Worm (Caenorhabditis elegans) whole organism, mixed stage, embryonic: ENCODE data around the gene inx-1.
A peak's percentile ranks its signal among the peaks of the same experiment; 100 is the strongest.

Experiments
- M03D4.4 ChIP-seq: sonication (generic microtip); optimal IDR thresholded peaks from 2 replicates; lab custom pipeline; 2017; ENCODE audit warnings: mild to moderate bottlenecking, missing genetic modification characterization, missing compliant biosample characterization
- bed-3 ChIP-seq: fragments of 200-800 bp; sonication (Bioruptor generic); optimal IDR thresholded peaks from 3 replicates; lab custom pipeline; 2018; ENCODE audit warnings: mild to moderate bottlenecking, missing genetic modification characterization, moderate library complexity, missing compliant biosample characterization
- blmp-1 ChIP-seq: fragments of 150-350 bp; optimal IDR thresholded peaks from 2 replicates; lab custom pipeline; 2014; ENCODE audit warnings: missing biosample characterization, missing genetic modification characterization
- ceh-43 ChIP-seq: fragments of 200-800 bp; sonication (Bioruptor generic); optimal IDR thresholded peaks from 2 replicates; lab custom pipeline; 2018; ENCODE audit warnings: mild to moderate bottlenecking, missing genetic modification characterization, moderate library complexity, missing compliant biosample characterization
- ceh-83 ChIP-seq: fragments of 200-800 bp; sonication (Bioruptor generic); optimal IDR thresholded peaks from 2 replicates; lab custom pipeline; 2018; ENCODE audit warnings: mild to moderate bottlenecking, missing genetic modification characterization, missing compliant biosample characterization
- ces-1 ChIP-seq: fragments of 150-350 bp; optimal IDR thresholded peaks from 2 replicates; lab custom pipeline; 2014; ENCODE audit warnings: missing biosample characterization, missing genetic modification reagents, missing genetic modification characterization
- cnd-1 ChIP-seq: fragments of 200-800 bp; sonication (Bioruptor generic); optimal IDR thresholded peaks from 2 replicates; lab custom pipeline; 2018; ENCODE audit warnings: mild to moderate bottlenecking, missing genetic modification characterization, missing compliant biosample characterization
- drap-1 ChIP-seq: fragments of 200-800 bp; sonication (Bioruptor generic); optimal IDR thresholded peaks from 3 replicates; lab custom pipeline; 2018; ENCODE audit warnings: mild to moderate bottlenecking, missing genetic modification characterization, missing compliant biosample characterization
- elt-1 ChIP-seq: sonication (generic microtip); optimal IDR thresholded peaks from 2 replicates; lab custom pipeline; 2017; ENCODE audit warnings: missing genetic modification characterization, mild to moderate bottlenecking, missing compliant biosample characterization, antibody characterized with exemption, moderate library complexity, borderline replicate concordance; ENCODE audit not compliant: insufficient read depth
- flh-1 ChIP-seq: fragments of 200-800 bp; sonication (Bioruptor generic); optimal IDR thresholded peaks from 2 replicates; lab custom pipeline; 2018; ENCODE audit warnings: mild to moderate bottlenecking, missing genetic modification characterization, moderate library complexity, missing compliant biosample characterization
- ham-2 ChIP-seq: fragments of 200-800 bp; sonication (Bioruptor generic); optimal IDR thresholded peaks from 2 replicates; lab custom pipeline; 2018; ENCODE audit warnings: mild to moderate bottlenecking, missing genetic modification characterization, missing compliant biosample characterization
- hlh-1 ChIP-seq: fragments of 150-350 bp; optimal IDR thresholded peaks from 2 replicates; lab custom pipeline; 2014; ENCODE audit warnings: missing biosample characterization, missing genetic modification reagents, missing genetic modification characterization
- lin-13 ChIP-seq: fragments of 150-350 bp; optimal IDR thresholded peaks from 2 replicates; lab custom pipeline; 2014; ENCODE audit warnings: missing biosample characterization, missing genetic modification characterization
- lin-32 ChIP-seq: fragments of 200-800 bp; sonication (Bioruptor generic); optimal IDR thresholded peaks from 2 replicates; lab custom pipeline; 2018; ENCODE audit warnings: mild to moderate bottlenecking, missing genetic modification characterization, missing compliant biosample characterization
- mab-5 ChIP-seq: fragments of 150-350 bp; optimal IDR thresholded peaks from 2 replicates; lab custom pipeline; 2014; ENCODE audit warnings: missing biosample characterization, missing genetic modification characterization
- mep-1 ChIP-seq: fragments of 150-350 bp; optimal IDR thresholded peaks from 2 replicates; lab custom pipeline; 2017; ENCODE audit warnings: missing biosample characterization, missing genetic modification reagents, missing genetic modification characterization, inconsistent platforms
- mls-2 ChIP-seq: sonication (generic microtip); optimal IDR thresholded peaks from 2 replicates; lab custom pipeline; 2016; ENCODE audit warnings: mild to moderate bottlenecking, missing genetic modification characterization, moderate library complexity, missing compliant biosample characterization
- nhr-2 ChIP-seq: fragments of 150-350 bp; optimal IDR thresholded peaks from 2 replicates; lab custom pipeline; 2014; ENCODE audit warnings: missing biosample characterization, missing genetic modification characterization
- nhr-28 ChIP-seq: fragments of 150-350 bp; optimal IDR thresholded peaks from 2 replicates; lab custom pipeline; 2014; ENCODE audit warnings: missing biosample characterization, missing genetic modification characterization
- nhr-76 ChIP-seq: sonication (generic microtip); optimal IDR thresholded peaks from 2 replicates; lab custom pipeline; 2017; ENCODE audit warnings: missing biosample characterization, missing genetic modification characterization
- pha-4 ChIP-seq: fragments of 150-350 bp; optimal IDR thresholded peaks from 2 replicates; lab custom pipeline; 2018; ENCODE audit warnings: missing biosample characterization, missing genetic modification reagents, missing genetic modification characterization
- sem-2 ChIP-seq: fragments of 200-800 bp; sonication (Bioruptor generic); optimal IDR thresholded peaks from 2 replicates; lab custom pipeline; 2018; ENCODE audit warnings: mild to moderate bottlenecking, missing genetic modification characterization, missing compliant biosample characterization
- sptf-1 ChIP-seq: sonication (generic microtip); optimal IDR thresholded peaks from 2 replicates; lab custom pipeline; 2017; ENCODE audit warnings: mild to moderate bottlenecking, missing genetic modification characterization, moderate library complexity, missing compliant biosample characterization
- tbx-8 ChIP-seq: fragments of 200-800 bp; sonication (Bioruptor generic); optimal IDR thresholded peaks from 2 replicates; lab custom pipeline; 2018; ENCODE audit warnings: mild to moderate bottlenecking, missing genetic modification characterization, moderate library complexity, missing compliant biosample characterization
- unc-120 ChIP-seq: sonication (generic microtip); optimal IDR thresholded peaks from 2 replicates; lab custom pipeline; 2017; ENCODE audit warnings: missing genetic modification characterization, missing compliant biosample characterization; ENCODE audit not compliant: poor library complexity, severe bottlenecking
- unc-39 ChIP-seq: fragments of 150-350 bp; optimal IDR thresholded peaks from 2 replicates; lab custom pipeline; 2014; ENCODE audit warnings: missing biosample characterization, missing genetic modification characterization
- unc-62 ChIP-seq: fragments of 150-350 bp; optimal IDR thresholded peaks from 2 replicates; lab custom pipeline; 2014; ENCODE audit warnings: missing biosample characterization, missing genetic modification reagents, missing genetic modification characterization
- zip-8 ChIP-seq: fragments of 150-350 bp; optimal IDR thresholded peaks from 2 replicates; lab custom pipeline; 2014; ENCODE audit warnings: missing biosample characterization, missing genetic modification characterization
- ztf-11 ChIP-seq: fragments of 150-350 bp; optimal IDR thresholded peaks from 2 replicates; lab custom pipeline; 2014; ENCODE audit warnings: missing biosample characterization, missing genetic modification characterization

inx-1 gene

ce11 chrX:6904064-6904771 lies 52.0 kb downstream of the inx-1 start, which contains the start of gene sid-5:
Gene sid-5, plus strand, starts transcription at chrX:6904721.
- no peak for TF ChIP-seq mep-1 (tag; lab: Kevin White, UChicago)
- TF ChIP-seq hlh-1 (tag; lab: Kevin White, UChicago): peak; percentile 56
- TF ChIP-seq nhr-28 (tag; lab: Kevin White, UChicago): no peak
- TF ChIP-seq drap-1: no peak
- no peak for TF ChIP-seq nhr-76 (tag; lab: Kevin White, UChicago)
- no peak for TF ChIP-seq zip-8
- TF ChIP-seq lin-32 (GFP tag; lab: Kevin White, UChicago): no peak

ce11 chrX:6902958-6903357 lies 53.2 kb downstream of the inx-1 start:
- TF ChIP-seq bed-3: peak; percentile 62
- peak; percentile 20 for TF ChIP-seq unc-62
- TF ChIP-seq M03D4.4 (tag; lab: Kevin White, UChicago): peak; percentile 72
- TF ChIP-seq sptf-1: peak; percentile 87
- peak; percentile 7 for TF ChIP-seq ces-1 (GFP tag; lab: Kevin White, UChicago)
- peak; percentile 2 for TF ChIP-seq blmp-1 (tag; lab: Kevin White, UChicago)
- peak; percentile 87 for TF ChIP-seq unc-120 (tag; lab: Kevin White, UChicago)
- peak; percentile 15 for TF ChIP-seq sem-2 (GFP tag; lab: Kevin White, UChicago)
- TF ChIP-seq lin-32 (GFP tag; lab: Kevin White, UChicago): peak; percentile 43
- TF ChIP-seq ham-2 (GFP tag; lab: Kevin White, UChicago): peak; percentile 37
- peak; percentile 9 for TF ChIP-seq flh-1 (GFP tag; lab: Kevin White, UChicago)
- no peak for TF ChIP-seq hlh-1 (tag; lab: Kevin White, UChicago)
- TF ChIP-seq ceh-43: peak; percentile 57
- TF ChIP-seq nhr-2 (tag; lab: Kevin White, UChicago): no peak
- no peak for TF ChIP-seq nhr-28 (tag; lab: Kevin White, UChicago)
- no peak for TF ChIP-seq lin-13 (tag; lab: Kevin White, UChicago)
- TF ChIP-seq pha-4 (tag; lab: Kevin White, UChicago): no peak
- TF ChIP-seq ceh-83 (GFP tag; lab: Kevin White, UChicago): peak; percentile 84
- TF ChIP-seq tbx-8 (GFP tag; lab: Kevin White, UChicago): peak; percentile 48
- TF ChIP-seq cnd-1: peak; percentile 75
- TF ChIP-seq drap-1: peak; percentile 84

ce11 chrX:6901078-6901477 lies 55.1 kb downstream of the inx-1 start, which contains the start of gene pes-23:
Gene pes-23, plus strand, starts transcription at chrX:6901378.
- TF ChIP-seq mep-1 (tag; lab: Kevin White, UChicago) (no peak), ztf-11 (tag; lab: Kevin White, UChicago) (no peak), cnd-1 (no peak), mls-2 (tag; lab: Kevin White, UChicago) (no peak), pha-4 (tag; lab: Kevin White, UChicago) (no peak), ham-2 (GFP tag; lab: Kevin White, UChicago) (no peak), unc-39 (tag; lab: Kevin White, UChicago) (no peak), nhr-76 (tag; lab: Kevin White, UChicago) (no peak), drap-1 (no peak), unc-62 (no peak), zip-8 (no peak)
- TF ChIP-seq, all 35 proteins: peak for 0

ce11 chrX:6899848-6900247 lies 56.4 kb downstream of the inx-1 start, which contains the start of gene F14B8.4:
Gene F14B8.4, minus strand, starts transcription at chrX:6899948.
- no peak for TF ChIP-seq zip-8
- no peak for TF ChIP-seq unc-62
- no peak for TF ChIP-seq elt-1 (tag; lab: Kevin White, UChicago)
- no peak for TF ChIP-seq nhr-28 (tag; lab: Kevin White, UChicago)
- no peak for TF ChIP-seq pha-4 (tag; lab: Kevin White, UChicago)
- no peak for TF ChIP-seq nhr-2 (tag; lab: Kevin White, UChicago)
- TF ChIP-seq drap-1: no peak
- no peak for TF ChIP-seq mls-2 (tag; lab: Kevin White, UChicago)
- no peak for TF ChIP-seq cnd-1
- no peak for TF ChIP-seq sem-2 (GFP tag; lab: Kevin White, UChicago)
- TF ChIP-seq, all 35 proteins: peak for 0

ce11 chrX:6894104-6894503 lies 62.1 kb downstream of the inx-1 start:
- TF ChIP-seq bed-3: no peak
- no peak for TF ChIP-seq ham-2 (GFP tag; lab: Kevin White, UChicago)
- peak; percentile 56 for TF ChIP-seq unc-120 (tag; lab: Kevin White, UChicago)
- peak; percentile 95 for TF ChIP-seq unc-62
- no peak for TF ChIP-seq nhr-2 (tag; lab: Kevin White, UChicago)
- no peak for TF ChIP-seq sem-2 (GFP tag; lab: Kevin White, UChicago)
- TF ChIP-seq mab-5 (tag; lab: Kevin White, UChicago): peak; percentile 43
